Worm (Caenorhabditis elegans) whole organism, L2 larva: ENCODE measurements around the gene Y48B6A.5.

Source experiments
- C34F6.9 ChIP-seq: fragments of 150-350 bp; optimal IDR thresholded peaks from 2 replicates; lab custom pipeline; 2014; ENCODE audit warnings: missing biosample characterization, missing genetic modification characterization
- F13H6.1 ChIP-seq: sonication (generic microtip); optimal IDR thresholded peaks from 2 replicates; lab custom pipeline; 2016; ENCODE audit warnings: missing genetic modification characterization, missing compliant biosample characterization
- Y55F3AM.14 ChIP-seq: fragments of 200-800 bp; sonication (Bioruptor generic); optimal IDR thresholded peaks from 2 replicates; lab custom pipeline; 2018; ENCODE audit warnings: mild to moderate bottlenecking, missing genetic modification characterization, missing compliant biosample characterization
- ZK546.5 ChIP-seq: sonication (generic microtip); optimal IDR thresholded peaks from 2 replicates; lab custom pipeline; 2017; ENCODE audit warnings: missing biosample characterization, missing genetic modification characterization
- alr-1 ChIP-seq: fragments of 150-350 bp; optimal IDR thresholded peaks from 2 replicates; lab custom pipeline; 2014; ENCODE audit warnings: missing biosample characterization, missing genetic modification characterization
- aly-2 ChIP-seq: fragments of 150-350 bp; optimal IDR thresholded peaks from 2 replicates; lab custom pipeline; 2014; ENCODE audit warnings: missing biosample characterization, missing genetic modification characterization
- ama-1 ChIP-seq: fragments of 150-350 bp; optimal IDR thresholded peaks from 2 replicates; lab custom pipeline; 2018; ENCODE audit warnings: inconsistent platforms
- blmp-1 ChIP-seq: sonication (generic microtip); optimal IDR thresholded peaks from 2 replicates; lab custom pipeline; 2017; ENCODE audit warnings: missing genetic modification characterization, mild to moderate bottlenecking, missing compliant biosample characterization, antibody characterized with exemption, moderate library complexity; ENCODE audit not compliant: insufficient read depth
- ceh-16 ChIP-seq: fragments of 150-350 bp; optimal IDR thresholded peaks from 2 replicates; lab custom pipeline; 2014; ENCODE audit warnings: missing biosample characterization, missing genetic modification characterization
- ceh-82 ChIP-seq: fragments of 150-350 bp; optimal IDR thresholded peaks from 2 replicates; lab custom pipeline; 2014; ENCODE audit warnings: missing biosample characterization, missing genetic modification characterization
- crh-2 ChIP-seq: sonication (generic microtip); optimal IDR thresholded peaks from 2 replicates; lab custom pipeline; 2017; ENCODE audit warnings: missing biosample characterization, missing genetic modification characterization
- egl-27 ChIP-seq: sonication (generic microtip); optimal IDR thresholded peaks from 3 replicates; lab custom pipeline; 2017; ENCODE audit warnings: missing biosample characterization, missing genetic modification reagents, missing genetic modification characterization
- fos-1 ChIP-seq: fragments of 150-350 bp; optimal IDR thresholded peaks from 2 replicates; lab custom pipeline; 2014; ENCODE audit warnings: missing biosample characterization, missing genetic modification characterization
- gmeb-1 ChIP-seq: fragments of 150-350 bp; optimal IDR thresholded peaks from 2 replicates; lab custom pipeline; 2014; ENCODE audit warnings: missing biosample characterization, missing genetic modification characterization
- lin-11 ChIP-seq: fragments of 150-350 bp; sonication (generic microtip); optimal IDR thresholded peaks from 2 replicates; lab custom pipeline; 2014; ENCODE audit warnings: missing biosample characterization, missing genetic modification characterization, inconsistent platforms, mixed read lengths
- lin-39 ChIP-seq: fragments of 150-350 bp; optimal IDR thresholded peaks from 2 replicates; lab custom pipeline; 2014; ENCODE audit warnings: missing biosample characterization, missing genetic modification reagents, missing genetic modification characterization
- lsy-2 ChIP-seq, 2 experiments: fragments of 150-350 bp in 1 of 2; sonication (generic microtip) in 1 of 2; optimal IDR thresholded peaks; 2 replicates each; lab custom pipeline; 2014 to 2017; ENCODE audit warnings: missing biosample characterization in 2 of 2, missing genetic modification characterization in 2 of 2
- mab-5 ChIP-seq: fragments of 150-350 bp; optimal IDR thresholded peaks from 2 replicates; lab custom pipeline; 2014; ENCODE audit warnings: missing biosample characterization, missing genetic modification characterization
- mdl-1 ChIP-seq, 2 experiments: fragments of 150-350 bp in 1 of 2; sonication (generic microtip) in 1 of 2; optimal IDR thresholded peaks; 2 replicates each; lab custom pipeline; 2017; ENCODE audit warnings: missing biosample characterization in 2 of 2, missing genetic modification characterization in 2 of 2
- nhr-10 ChIP-seq: sonication (generic microtip); optimal IDR thresholded peaks from 2 replicates; lab custom pipeline; 2017; ENCODE audit warnings: missing biosample characterization, missing genetic modification characterization
- nhr-21 ChIP-seq: fragments of 150-350 bp; optimal IDR thresholded peaks from 2 replicates; lab custom pipeline; 2014; ENCODE audit warnings: missing biosample characterization, missing genetic modification characterization
- nhr-77 ChIP-seq: fragments of 150-350 bp; optimal IDR thresholded peaks from 2 replicates; lab custom pipeline; 2014; ENCODE audit warnings: missing biosample characterization, missing genetic modification characterization
- peb-1 ChIP-seq: fragments of 150-350 bp; optimal IDR thresholded peaks from 2 replicates; lab custom pipeline; 2014; ENCODE audit warnings: missing biosample characterization, missing genetic modification characterization
- sem-4 ChIP-seq: fragments of 150-350 bp; optimal IDR thresholded peaks from 2 replicates; lab custom pipeline; 2014; ENCODE audit warnings: missing biosample characterization, missing genetic modification reagents, missing genetic modification characterization
- skn-1 ChIP-seq: sonication (generic microtip); optimal IDR thresholded peaks from 2 replicates; lab custom pipeline; 2017; ENCODE audit warnings: missing biosample characterization, missing genetic modification characterization
- sma-9 ChIP-seq, 2 experiments: fragments of 150-350 bp in 1 of 2; sonication (generic microtip) in 1 of 2; optimal IDR thresholded peaks; 2 replicates each; lab custom pipeline; 2014 to 2016; ENCODE audit warnings: missing genetic modification characterization in 2 of 2, mild to moderate bottlenecking in 1 of 2, missing biosample characterization in 1 of 2, missing compliant biosample characterization in 1 of 2, missing genetic modification reagents in 1 of 2, moderate library complexity in 1 of 2
- unc-39 ChIP-seq: fragments of 150-350 bp; optimal IDR thresholded peaks from 2 replicates; lab custom pipeline; 2014; ENCODE audit warnings: missing biosample characterization, missing genetic modification characterization
- unc-62 ChIP-seq: fragments of 150-350 bp; optimal IDR thresholded peaks from 2 replicates; lab custom pipeline; 2014; ENCODE audit warnings: missing biosample characterization, missing genetic modification reagents, missing genetic modification characterization
- ztf-1 ChIP-seq: fragments of 200-800 bp; sonication (Bioruptor generic); conservative IDR thresholded peaks from 2 replicates; pipeline ENCODE4 v1.3.6; 2022; ENCODE audit warnings: missing genetic modification characterization, missing compliant biosample characterization

The Y48B6A.5 gene

ce11 chrII:14175099-14175498, at the start of gene Y48B6A.5:
Y48B6A.5 (minus strand) TSS chrII:14175199.
- TF ChIP-seq alr-1 (tag; lab: Kevin White, UChicago): no peak
- TF ChIP-seq nhr-77 (tag; lab: Kevin White, UChicago): no peak
- TF ChIP-seq crh-2: no peak
- TF ChIP-seq unc-62 (GFP tag; lab: Kevin White, UChicago): no peak
- TF ChIP-seq ztf-1 (GFP tag; lab: Robert Waterston, UW): no peak
- TF ChIP-seq, all 48 proteins: peak for 0

- TF ChIP-seq lsy-2 (tag; optimal IDR thresholded peaks at IDR 0.05; lab: Kevin White, UChicago): no peak
- TF ChIP-seq unc-62 (GFP tag; lab: Kevin White, UChicago): no peak
- no peak for TF ChIP-seq nhr-77 (tag; lab: Kevin White, UChicago)
- TF ChIP-seq egl-27 (tag; lab: Kevin White, UChicago): no peak
- no peak for TF ChIP-seq lin-11 (tag; lab: Kevin White, UChicago)
- no peak for TF ChIP-seq sem-4 (tag; lab: Kevin White, UChicago)
- TF ChIP-seq, all 48 proteins: peak for 0
These were observed 43.1 kb upstream of the Y48B6A.5 start for ce11 chrII:14218142-14218541.

- TF ChIP-seq mdl-1 (tag; optimal IDR thresholded peaks at IDR 0.05; lab: Kevin White, UChicago) (no peak), ZK546.5 (no peak), aly-2 (tag; lab: Kevin White, UChicago) (no peak), alr-1 (tag; lab: Kevin White, UChicago) (no peak), Y55F3AM.14 (GFP tag; lab: Kevin White, UChicago) (no peak), gmeb-1 (no peak), unc-62 (GFP tag; lab: Kevin White, UChicago) (no peak), blmp-1 (tag; lab: Kevin White, UChicago) (no peak), ceh-82 (tag; lab: Kevin White, UChicago) (no peak)
- TF ChIP-seq, all 48 proteins: peak for 0
These were observed 39.1 kb upstream of the Y48B6A.5 start, which contains the start of gene Y48B6A.10 for ce11 chrII:14214109-14214508. Y48B6A.10 (plus strand) TSS chrII:14214409.

- TF ChIP-seq skn-1 (tag; lab: Kevin White, UChicago) (no peak), unc-39 (tag; lab: Kevin White, UChicago) (no peak), lin-39 (tag; lab: Kevin White, UChicago) (no peak), lin-11 (tag; lab: Kevin White, UChicago) (no peak), blmp-1 (tag; lab: Kevin White, UChicago) (no peak), nhr-21 (tag; lab: Kevin White, UChicago) (no peak), ceh-16 (no peak), fos-1 (tag; lab: Kevin White, UChicago) (no peak), aly-2 (tag; lab: Kevin White, UChicago) (no peak), lsy-2 (tag; optimal IDR thresholded peaks at IDR 0.05; lab: Kevin White, UChicago) (no peak), peb-1 (no peak), nhr-10 (tag; lab: Kevin White, UChicago) (no peak), ama-1 (lab: Kevin White, UChicago) (no peak), F13H6.1 (tag; lab: Kevin White, UChicago) (no peak)
These were observed 36.1 kb upstream of the Y48B6A.5 start, which contains the start of gene hot-7 for ce11 chrII:14211118-14211517. hot-7 (plus strand) TSS chrII:14211418.

DNA sequence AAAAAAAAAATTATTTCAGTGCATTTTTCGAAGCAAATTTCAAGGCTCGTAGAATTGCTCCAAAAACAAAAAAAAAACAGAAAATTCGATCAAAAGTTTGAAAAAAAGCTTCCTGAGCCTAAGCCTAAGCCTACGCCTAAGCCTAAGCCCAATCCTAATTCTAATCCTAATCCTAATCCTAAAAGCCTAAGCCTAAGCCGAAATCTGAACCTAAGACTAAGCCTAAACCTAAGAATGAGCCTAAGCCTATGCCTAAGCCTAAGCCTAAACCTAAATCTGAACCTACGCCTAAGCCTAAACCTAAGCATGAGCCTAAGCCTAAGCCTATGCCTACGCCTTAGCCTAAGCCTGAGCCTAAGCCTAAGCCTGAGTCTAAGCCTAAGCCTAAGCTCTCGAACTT, 31.2 kb upstream of the Y48B6A.5 start:
- TF ChIP-seq lin-39 (tag; lab: Kevin White, UChicago) (no peak), egl-27 (tag; lab: Kevin White, UChicago) (no peak), sma-9 (GFP tag; optimal IDR thresholded peaks at IDR 0.05; lab: Kevin White, UChicago) (no peak), sma-9 (tag; optimal IDR thresholded peaks at IDR 0.05; lab: Kevin White, UChicago) (no peak), C34F6.9 (tag; lab: Kevin White, UChicago) (no peak), nhr-21 (tag; lab: Kevin White, UChicago) (no peak)

DNA sequence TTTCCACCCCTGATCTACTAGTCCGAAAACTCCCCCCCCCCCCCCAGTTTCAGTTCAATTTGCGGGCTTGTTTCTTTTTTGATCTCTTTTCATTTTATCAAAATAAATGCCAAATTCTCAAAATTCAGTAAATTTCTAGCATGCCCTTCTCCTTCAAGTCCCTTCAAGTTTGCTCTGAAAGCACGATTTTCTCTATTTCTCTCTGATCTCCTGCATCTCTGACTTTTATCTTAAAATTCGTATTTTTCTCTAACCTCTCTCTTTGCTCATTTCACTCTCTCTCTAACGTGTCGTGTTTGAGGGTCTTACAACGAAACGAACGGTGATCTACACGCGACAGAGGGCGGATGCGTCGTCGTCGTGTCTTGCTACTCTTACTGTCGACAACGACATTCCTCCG, 30.3 kb upstream of the Y48B6A.5 start, which contains the start of gene ace-3:
ace-3 (plus strand) TSS at position 301 of the 400 bp plus-strand sequence.
- TF ChIP-seq unc-39 (tag; lab: Kevin White, UChicago) (no peak), mab-5 (tag; lab: Kevin White, UChicago) (no peak), blmp-1 (tag; lab: Kevin White, UChicago) (no peak), lsy-2 (tag; optimal IDR thresholded peaks at IDR 0.05; lab: Kevin White, UChicago) (no peak)
